Worm (Caenorhabditis elegans): ENCODE measurements around the gene mksr-1.

DNA sequence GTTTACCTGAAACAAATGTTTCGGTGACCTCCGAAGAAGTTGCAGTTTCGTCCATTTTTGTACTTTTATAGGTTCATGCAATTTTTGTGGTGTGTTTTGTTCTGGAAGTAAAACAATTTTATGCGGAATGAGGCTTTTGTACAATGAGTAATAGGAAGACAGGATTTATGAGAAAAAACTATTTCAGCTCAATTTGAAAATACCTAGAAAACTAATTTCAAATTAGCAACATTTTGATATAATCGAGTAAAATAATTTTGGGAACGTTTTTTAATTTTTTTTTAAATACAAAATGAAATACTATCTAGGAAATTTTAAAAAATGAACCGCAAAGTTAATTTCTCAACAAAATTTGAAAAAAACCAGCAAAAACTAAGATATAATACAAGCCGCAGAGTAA is 19.1 kb upstream of the mksr-1 start, which contains the start of gene rei-2:
- TF ChIP-seq ama-1 (optimal IDR thresholded peaks at IDR 0.05) (no peak), hmbx-1 (tag; optimal IDR thresholded peaks at IDR 0.05) (no peak), tbx-11 (GFP tag; IDR thresholded peaks at IDR 0.05) (no peak), pes-1 (GFP tag; IDR thresholded peaks at IDR 0.05) (no peak), tra-4 (tag; optimal IDR thresholded peaks at IDR 0.05) (no peak)
